Fruit fly (Drosophila melanogaster) whole organism, embryonic: ENCODE data around the gene CG31174.

Experiments
- Aef1 ChIP-seq: fragments of 200-800 bp; sonication (Bioruptor generic); IDR thresholded peaks from 3 replicates; pipeline ENCODE4 v1.3.6; 2022; ENCODE audit warnings: missing biosample characterization, missing genetic modification characterization
- BtbVII ChIP-seq: fragments of 200-800 bp; sonication (Bioruptor generic); optimal IDR thresholded peaks from 3 replicates; lab custom pipeline; 2017; ENCODE audit warnings: missing biosample characterization, mild to moderate bottlenecking, missing genetic modification characterization
- C15 ChIP-seq: fragments of 200-800 bp; sonication (Bioruptor generic); IDR thresholded peaks from 3 replicates; pipeline ENCODE4 v1.3.6; 2022; ENCODE audit warnings: missing biosample characterization, missing genetic modification characterization
- CG10321 ChIP-seq: fragments of 200-800 bp; sonication (Bioruptor generic); IDR thresholded peaks from 2 replicates; pipeline ENCODE4 v1.3.6; 2022; ENCODE audit warnings: missing biosample characterization, missing genetic modification characterization
- CG13296 ChIP-seq: fragments of 200-800 bp; sonication (Bioruptor generic); optimal IDR thresholded peaks from 3 replicates; lab custom pipeline; 2018; ENCODE audit warnings: missing biosample characterization, mild to moderate bottlenecking, missing genetic modification characterization
- CG13624 ChIP-seq: fragments of 200-800 bp; sonication (Bioruptor generic); optimal IDR thresholded peaks from 2 replicates; lab custom pipeline; 2016; ENCODE audit warnings: missing biosample characterization, missing genetic modification characterization
- CG14860 ChIP-seq: fragments of 200-800 bp; sonication (Bioruptor generic); IDR thresholded peaks from 3 replicates; pipeline ENCODE4 v1.3.6; 2022; ENCODE audit warnings: missing biosample characterization, missing genetic modification characterization; ENCODE audit not compliant: partially characterized antibody
- CG15514 ChIP-seq: fragments of 200-800 bp; sonication (Bioruptor generic); optimal IDR thresholded peaks from 3 replicates; lab custom pipeline; 2017; ENCODE audit warnings: missing biosample characterization, missing genetic modification characterization, mild to moderate bottlenecking, moderate library complexity, missing genetic modification reagents
- CG1602 ChIP-seq: fragments of 200-800 bp; sonication (Bioruptor generic); optimal IDR thresholded peaks from 3 replicates; lab custom pipeline; 2016; ENCODE audit warnings: missing biosample characterization, missing genetic modification characterization
- CG2678 ChIP-seq: fragments of 200-800 bp; sonication (Bioruptor generic); optimal IDR thresholded peaks from 3 replicates; lab custom pipeline; 2019; ENCODE audit warnings: missing biosample characterization, mild to moderate bottlenecking, missing genetic modification characterization, moderate library complexity
- CG2889 ChIP-seq: fragments of 200-800 bp; sonication (Bioruptor generic); IDR thresholded peaks from 3 replicates; pipeline ENCODE4 v1.3.6; 2022; ENCODE audit warnings: missing biosample characterization, missing genetic modification characterization
- CG31224 ChIP-seq: fragments of 200-800 bp; sonication (Bioruptor generic); IDR thresholded peaks from 2 replicates; pipeline ENCODE4 v1.3.6; 2022; ENCODE audit warnings: missing biosample characterization, missing genetic modification characterization
- CG31441 ChIP-seq: fragments of 200-800 bp; sonication (Bioruptor generic); IDR thresholded peaks from 2 replicates; pipeline ENCODE4 v1.3.6; 2022; ENCODE audit warnings: missing biosample characterization, missing genetic modification characterization
- CG4707 ChIP-seq: fragments of 200-800 bp; sonication (Bioruptor generic); optimal IDR thresholded peaks from 2 replicates; lab custom pipeline; 2018; ENCODE audit warnings: missing biosample characterization, mild to moderate bottlenecking, missing genetic modification characterization, moderate library complexity
- CG4854 ChIP-seq: fragments of 200-800 bp; sonication (Bioruptor generic); optimal IDR thresholded peaks from 2 replicates; lab custom pipeline; 2016; ENCODE audit warnings: missing biosample characterization, missing genetic modification characterization, inconsistent platforms
- CG6254 ChIP-seq: fragments of 200-800 bp; sonication (Bioruptor generic); optimal IDR thresholded peaks from 3 replicates; lab custom pipeline; 2017; ENCODE audit warnings: mild to moderate bottlenecking, missing biosample characterization, missing genetic modification reagents, missing genetic modification characterization
- CG6813 ChIP-seq: fragments of 200-800 bp; sonication (Bioruptor generic); optimal IDR thresholded peaks from 2 replicates; lab custom pipeline; 2017; ENCODE audit warnings: missing biosample characterization, missing genetic modification characterization, mild to moderate bottlenecking, moderate library complexity, missing genetic modification reagents
- CG7271 ChIP-seq: fragments of 200-800 bp; sonication (Bioruptor generic); optimal IDR thresholded peaks from 2 replicates; lab custom pipeline; 2018; ENCODE audit warnings: missing biosample characterization, mild to moderate bottlenecking, missing genetic modification characterization, moderate library complexity
- CG7839 ChIP-seq: fragments of 200-800 bp; sonication (Bioruptor generic); optimal IDR thresholded peaks from 3 replicates; lab custom pipeline; 2018; ENCODE audit warnings: missing biosample characterization, mild to moderate bottlenecking, missing genetic modification characterization, moderate library complexity
- CG9727 ChIP-seq: fragments of 200-800 bp; sonication (Bioruptor generic); optimal IDR thresholded peaks from 3 replicates; lab custom pipeline; 2017; ENCODE audit warnings: missing biosample characterization, mild to moderate bottlenecking, missing genetic modification characterization
- CkIIα-i1 ChIP-seq: fragments of 200-800 bp; sonication (Bioruptor generic); IDR thresholded peaks from 2 replicates; pipeline ENCODE4 v1.3.6; 2022; ENCODE audit warnings: missing biosample characterization, missing genetic modification characterization
- D19A ChIP-seq: fragments of 200-800 bp; optimal IDR thresholded peaks from 3 replicates; lab custom pipeline; 2019; ENCODE audit warnings: missing biosample characterization, mild to moderate bottlenecking, missing genetic modification characterization, moderate library complexity
- Dbx ChIP-seq: fragments of 200-800 bp; sonication (Bioruptor generic); IDR thresholded peaks from 3 replicates; pipeline ENCODE4 v1.3.6; 2022; ENCODE audit warnings: missing biosample characterization, missing genetic modification characterization
- Deaf1 ChIP-seq: fragments of 200-800 bp; optimal IDR thresholded peaks from 3 replicates; lab custom pipeline; 2019; ENCODE audit warnings: missing biosample characterization, mild to moderate bottlenecking, missing genetic modification characterization, moderate library complexity
- H2.0 ChIP-seq: fragments of 200-800 bp; sonication (Bioruptor generic); IDR thresholded peaks from 2 replicates; pipeline ENCODE4 v1.3.6; 2022; ENCODE audit warnings: missing biosample characterization, missing genetic modification characterization
- HLH4C ChIP-seq: fragments of 200-800 bp; sonication (Bioruptor generic); IDR thresholded peaks from 3 replicates; pipeline ENCODE4 v1.3.6; 2022; ENCODE audit warnings: missing biosample characterization, missing genetic modification characterization; ENCODE audit not compliant: partially characterized antibody
- Lim3 ChIP-seq: fragments of 200-800 bp; sonication (Bioruptor generic); IDR thresholded peaks from 2 replicates; pipeline ENCODE4 v1.3.6; 2022; ENCODE audit warnings: missing biosample characterization, missing genetic modification characterization
- Mrtf ChIP-seq: fragments of 200-800 bp; sonication (Bioruptor generic); IDR thresholded peaks from 3 replicates; pipeline ENCODE4 v1.3.6; 2022; ENCODE audit warnings: missing biosample characterization, missing genetic modification characterization
- Optix ChIP-seq: fragments of 200-800 bp; sonication (Bioruptor generic); IDR thresholded peaks from 3 replicates; pipeline ENCODE4 v1.3.6; 2022; ENCODE audit warnings: missing biosample characterization, missing genetic modification characterization
- Side ChIP-seq: fragments of 200-800 bp; sonication (Bioruptor generic); optimal IDR thresholded peaks from 2 replicates; lab custom pipeline; 2016; ENCODE audit warnings: missing biosample characterization, missing genetic modification characterization
- Sox100B ChIP-seq: fragments of 200-800 bp; sonication (Bioruptor generic); optimal IDR thresholded peaks from 3 replicates; lab custom pipeline; 2018; ENCODE audit warnings: missing biosample characterization, mild to moderate bottlenecking, missing genetic modification characterization
- Sox102F ChIP-seq: fragments of 200-800 bp; sonication (Bioruptor generic); optimal IDR thresholded peaks from 2 replicates; lab custom pipeline; 2018; ENCODE audit warnings: missing biosample characterization, mild to moderate bottlenecking, missing genetic modification characterization, moderate library complexity
- ab ChIP-seq: fragments of 200-800 bp; sonication (Bioruptor generic); optimal IDR thresholded peaks from 2 replicates; lab custom pipeline; 2016; ENCODE audit warnings: missing biosample characterization, missing genetic modification characterization
- al ChIP-seq: fragments of 200-800 bp; sonication (Bioruptor generic); IDR thresholded peaks from 2 replicates; pipeline ENCODE4 v1.3.6; 2022; ENCODE audit warnings: missing biosample characterization, missing genetic modification characterization
- aop ChIP-seq: fragments of 200-800 bp; sonication (Bioruptor generic); IDR thresholded peaks from 2 replicates; pipeline ENCODE4 v1.3.6; 2022; ENCODE audit warnings: missing biosample characterization, missing genetic modification characterization
- bab2 ChIP-seq: fragments of 200-800 bp; sonication (Bioruptor generic); optimal IDR thresholded peaks from 2 replicates; lab custom pipeline; 2016; ENCODE audit warnings: missing biosample characterization, missing genetic modification characterization
- caup ChIP-seq: fragments of 200-800 bp; sonication (Bioruptor generic); optimal IDR thresholded peaks from 3 replicates; lab custom pipeline; 2017; ENCODE audit warnings: missing biosample characterization, mild to moderate bottlenecking, missing genetic modification characterization, moderate library complexity; ENCODE audit not compliant: severe bottlenecking
- corto ChIP-seq: fragments of 200-800 bp; sonication (Bioruptor generic); optimal IDR thresholded peaks from 2 replicates; lab custom pipeline; 2016; ENCODE audit warnings: missing biosample characterization, mild to moderate bottlenecking, missing genetic modification characterization, moderate library complexity
- dati ChIP-seq: fragments of 200-800 bp; sonication (Bioruptor generic); IDR thresholded peaks from 2 replicates; pipeline ENCODE4 v1.3.6; 2022; ENCODE audit warnings: missing biosample characterization, missing genetic modification characterization
- fu2 ChIP-seq: fragments of 200-800 bp; sonication (Bioruptor generic); optimal IDR thresholded peaks from 2 replicates; lab custom pipeline; 2016; ENCODE audit warnings: missing biosample characterization, missing genetic modification characterization
- knrl ChIP-seq: fragments of 200-800 bp; sonication (Bioruptor generic); IDR thresholded peaks from 3 replicates; pipeline ENCODE4 v1.3.6; 2022; ENCODE audit warnings: missing biosample characterization, missing genetic modification characterization; ENCODE audit not compliant: partially characterized antibody
- lilli ChIP-seq: fragments of 200-800 bp; sonication (Bioruptor generic); optimal IDR thresholded peaks from 3 replicates; lab custom pipeline; 2016; ENCODE audit warnings: missing biosample characterization, missing genetic modification characterization
- mld ChIP-seq: fragments of 200-800 bp; sonication (Bioruptor generic); IDR thresholded peaks from 3 replicates; pipeline ENCODE4 v1.3.6; 2022; ENCODE audit warnings: missing biosample characterization, missing genetic modification characterization; ENCODE audit not compliant: partially characterized antibody
- pum ChIP-seq: fragments of 200-800 bp; sonication (Bioruptor generic); optimal IDR thresholded peaks from 2 replicates; lab custom pipeline; 2016; ENCODE audit warnings: missing biosample characterization, missing genetic modification characterization
- pzg ChIP-seq: fragments of 200-800 bp; sonication (Bioruptor generic); optimal IDR thresholded peaks from 3 replicates; lab custom pipeline; 2018; ENCODE audit warnings: missing biosample characterization, mild to moderate bottlenecking, missing genetic modification characterization, moderate library complexity
- run ChIP-seq: fragments of 200-800 bp; sonication (Bioruptor generic); optimal IDR thresholded peaks from 3 replicates; lab custom pipeline; 2018; ENCODE audit warnings: missing biosample characterization, mild to moderate bottlenecking, missing genetic modification characterization
- schlank ChIP-seq: fragments of 200-800 bp; sonication (Bioruptor generic); optimal IDR thresholded peaks from 2 replicates; lab custom pipeline; 2018; ENCODE audit warnings: missing biosample characterization, mild to moderate bottlenecking, missing genetic modification characterization
- ssp ChIP-seq: fragments of 200-800 bp; sonication (Bioruptor generic); IDR thresholded peaks from 2 replicates; pipeline ENCODE4 v1.3.6; 2022; ENCODE audit warnings: missing biosample characterization, missing genetic modification characterization
- unc-4 ChIP-seq: fragments of 200-800 bp; sonication (Bioruptor generic); IDR thresholded peaks from 2 replicates; pipeline ENCODE4 v1.3.6; 2022; ENCODE audit warnings: missing biosample characterization, missing genetic modification characterization; ENCODE audit not compliant: partially characterized antibody
- yki ChIP-seq: fragments of >200 bp; optimal IDR thresholded peaks from 3 replicates; lab custom pipeline; 2018
- zfh1 ChIP-seq: fragments of 200-800 bp; sonication (Bioruptor generic); IDR thresholded peaks from 3 replicates; pipeline ENCODE4 v1.3.6; 2022; ENCODE audit warnings: missing biosample characterization, missing genetic modification characterization

CG31174 gene

DNA sequence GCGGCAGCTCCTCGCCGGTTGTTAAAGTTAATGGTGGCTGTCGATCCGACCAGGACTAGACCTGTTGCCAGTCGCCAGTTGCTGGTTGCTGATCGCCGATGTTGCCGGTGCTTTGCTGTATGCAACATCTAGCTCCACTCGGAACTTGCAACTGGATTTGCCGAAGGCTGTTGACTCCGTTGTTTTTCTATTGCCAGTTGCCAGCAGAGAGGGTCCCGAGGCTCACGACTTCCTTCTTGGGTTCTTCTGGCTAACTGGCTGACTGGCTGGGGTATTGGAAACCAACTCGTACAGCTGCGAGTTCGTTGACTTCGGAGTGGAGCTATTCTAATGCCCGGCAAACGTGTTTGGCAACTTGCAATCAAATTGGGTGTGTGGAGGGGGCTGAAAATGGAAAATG lies 38.3 kb downstream of the CG31174 start:
- TF ChIP-seq aop (GFP tag; lab: Robert Waterston, UW) = no peak
- TF ChIP-seq C15 = peak; percentile 22; the same call in 1 of the 3 replicates
- no peak for TF ChIP-seq Side
- TF ChIP-seq BtbVII (GFP tag; lab: Kevin White, UChicago) = no peak
- TF ChIP-seq CG31224 (GFP tag; lab: Robert Waterston, UW) = peak; percentile 12; the same call in 1 of the 2 replicates
- TF ChIP-seq CG6813 = no peak
- no peak for TF ChIP-seq ssp (GFP tag; lab: Robert Waterston, UW)
- TF ChIP-seq Sox102F (GFP tag; lab: Kevin White, UChicago) = no peak

DNA sequence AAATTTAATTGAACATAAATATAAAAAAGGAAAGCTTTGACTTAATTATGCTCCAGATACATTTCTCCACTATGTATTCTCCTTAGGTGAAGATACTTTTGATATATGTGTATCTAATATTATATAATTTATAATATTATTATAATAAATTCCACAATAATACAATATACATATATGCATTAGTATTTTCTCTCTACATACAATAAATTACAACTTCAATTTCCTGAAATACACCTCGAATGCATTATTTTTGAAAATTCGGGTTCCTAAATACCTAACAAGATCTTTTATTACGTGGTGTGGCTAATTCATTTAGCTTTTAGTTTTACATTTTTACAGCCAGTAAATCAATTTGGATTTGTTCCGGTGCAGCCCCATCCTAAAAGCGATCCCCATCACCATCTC lies 39.0 kb downstream of the CG31174 start:
- TF ChIP-seq CG1602 (GFP tag; lab: Kevin White, UChicago) (no peak), al (GFP tag; lab: Robert Waterston, UW) (no peak), mld (GFP tag; lab: Robert Waterston, UW) (no peak), Dbx (GFP tag; lab: Robert Waterston, UW) (no peak), CG13296 (no peak), yki (no peak), Mrtf (GFP tag; lab: Robert Waterston, UW) (no peak), CG6254 (peak; percentile 23), CG31441 (GFP tag; lab: Robert Waterston, UW) (0 out of 2 replicates have a peak, but pooled peaks have one; percentile 48), ab (no peak), HLH4C (GFP tag; lab: Robert Waterston, UW) (no peak), CG7271 (tag; lab: Kevin White, UChicago) (no peak), CG14860 (GFP tag; lab: Robert Waterston, UW) (no peak), CG9727 (GFP tag; lab: Kevin White, UChicago) (peak; percentile 21), lilli (GFP tag; lab: Kevin White, UChicago) (no peak), corto (no peak), bab2 (no peak), CG10321 (GFP tag; lab: Robert Waterston, UW) (no peak), CG7839 (tag; lab: Kevin White, UChicago) (peak; percentile 36), schlank (tag; lab: Kevin White, UChicago) (no peak), CG2889 (GFP tag; lab: Robert Waterston, UW) (no peak), CG4707 (GFP tag; lab: Kevin White, UChicago) (no peak), dati (GFP tag; lab: Robert Waterston, UW) (no peak), pzg (GFP tag; lab: Kevin White, UChicago) (no peak), Sox100B (GFP tag; lab: Kevin White, UChicago) (peak; percentile 15), H2.0 (GFP tag; lab: Robert Waterston, UW) (no peak), knrl (GFP tag; lab: Robert Waterston, UW) (no peak), unc-4 (GFP tag; lab: Robert Waterston, UW) (no peak), caup (GFP tag; lab: Kevin White, UChicago) (no peak), Optix (GFP tag; lab: Robert Waterston, UW) (no peak), fu2 (GFP tag; lab: Kevin White, UChicago) (no peak), CG15514 (GFP tag; lab: Kevin White, UChicago) (no peak), Deaf1 (tag; lab: Kevin White, UChicago) (no peak), run (tag; lab: Kevin White, UChicago) (no peak), D19A (tag; lab: Kevin White, UChicago) (peak; percentile 45), zfh1 (GFP tag; lab: Robert Waterston, UW) (no peak), CG4854 (GFP tag; lab: Kevin White, UChicago) (no peak), pum (GFP tag; lab: Kevin White, UChicago) (no peak), CG2678 (tag; lab: Kevin White, UChicago) (peak; percentile 44), CkIIα-i1 (no peak), CG13624 (GFP tag; lab: Kevin White, UChicago) (no peak), Aef1 (GFP tag; lab: Robert Waterston, UW) (no peak), Lim3 (no peak)
